Worm (Caenorhabditis elegans) whole organism, L4 larva: ENCODE data around the gene ZK1320.3.

Source experiments
- D1046.2 ChIP-seq: fragments of 200-800 bp; sonication (Bioruptor generic); IDR thresholded peaks from 2 replicates; pipeline ENCODE4 v1.3.6; 2022; ENCODE audit warnings: missing genetic modification characterization, missing compliant biosample characterization
- F10B5.3 ChIP-seq: sonication (generic microtip); optimal IDR thresholded peaks from 2 replicates; lab custom pipeline; 2016; ENCODE audit warnings: mild to moderate bottlenecking, missing genetic modification characterization, missing compliant biosample characterization
- F37D6.2 ChIP-seq: sonication (generic microtip); optimal IDR thresholded peaks from 2 replicates; lab custom pipeline; 2016; ENCODE audit warnings: mild to moderate bottlenecking, missing genetic modification characterization, missing compliant biosample characterization
- R02D3.7 ChIP-seq: fragments of 150-350 bp; sonication (generic microtip); optimal IDR thresholded peaks from 3 replicates; lab custom pipeline; 2014; ENCODE audit warnings: missing biosample characterization, missing genetic modification characterization
- T20F7.1 ChIP-seq: fragments of 200-800 bp; sonication (Bioruptor generic); optimal IDR thresholded peaks from 2 replicates; lab custom pipeline; 2018; ENCODE audit warnings: mild to moderate bottlenecking, missing genetic modification characterization, missing compliant biosample characterization
- Y105C5A.15 ChIP-seq: fragments of 200-800 bp; sonication (Bioruptor generic); IDR thresholded peaks from 2 replicates; pipeline ENCODE4 v1.3.6; 2022; ENCODE audit warnings: missing genetic modification characterization, missing compliant biosample characterization
- Y75B8A.6 ChIP-seq: fragments of 200-800 bp; sonication (Bioruptor generic); IDR thresholded peaks from 2 replicates; pipeline ENCODE4 v1.3.6; 2022; ENCODE audit warnings: missing genetic modification reagents, missing genetic modification characterization, missing compliant biosample characterization
- aha-1 ChIP-seq: fragments of 150-350 bp; peaks from one replicate; lab custom pipeline; 2014; ENCODE audit warnings: missing biosample characterization, missing genetic modification characterization
- arid-1 ChIP-seq: fragments of 200-800 bp; sonication (Bioruptor generic); conservative IDR thresholded peaks from 2 replicates; pipeline ENCODE4 v1.3.6; 2022; ENCODE audit warnings: missing genetic modification reagents, missing genetic modification characterization, missing compliant biosample characterization
- ceh-20 ChIP-seq: fragments of 200-800 bp; sonication (Bioruptor generic); IDR thresholded peaks from 2 replicates; pipeline ENCODE4 v1.3.6; 2022; ENCODE audit warnings: missing genetic modification reagents, missing genetic modification characterization, missing compliant biosample characterization
- ceh-28 ChIP-seq: fragments of 150-350 bp; optimal IDR thresholded peaks from 2 replicates; lab custom pipeline; 2014; ENCODE audit warnings: missing biosample characterization, missing genetic modification reagents, missing genetic modification characterization
- ceh-32 ChIP-seq: sonication (generic microtip); optimal IDR thresholded peaks from 2 replicates; lab custom pipeline; 2016; ENCODE audit warnings: mild to moderate bottlenecking, missing genetic modification characterization, missing compliant biosample characterization; ENCODE audit not compliant: poor library complexity
- ces-1 ChIP-seq: fragments of 150-350 bp; sonication (generic microtip); optimal IDR thresholded peaks from 4 replicates; lab custom pipeline; 2014; ENCODE audit warnings: missing biosample characterization, missing genetic modification reagents, missing genetic modification characterization
- cey-2 ChIP-seq: sonication (generic microtip); optimal IDR thresholded peaks from 3 replicates; lab custom pipeline; 2017; ENCODE audit warnings: missing genetic modification characterization, mild to moderate bottlenecking, missing compliant biosample characterization, antibody characterized with exemption, borderline replicate concordance; ENCODE audit not compliant: insufficient read depth
- daf-19 ChIP-seq: fragments of 200-800 bp; sonication (Bioruptor generic); conservative IDR thresholded peaks from 2 replicates; pipeline ENCODE4 v1.3.6; 2022; ENCODE audit warnings: missing genetic modification characterization, missing compliant biosample characterization
- dmd-6 ChIP-seq: fragments of 200-800 bp; sonication (Bioruptor generic); IDR thresholded peaks from 2 replicates; pipeline ENCODE4 v1.3.6; 2022; ENCODE audit warnings: missing genetic modification reagents, missing genetic modification characterization, missing compliant biosample characterization
- dpl-1 ChIP-seq: fragments of 150-350 bp; optimal IDR thresholded peaks from 2 replicates; lab custom pipeline; 2014; ENCODE audit warnings: missing biosample characterization, missing genetic modification reagents, missing genetic modification characterization
- egl-27 ChIP-seq: sonication (generic microtip); optimal IDR thresholded peaks from 3 replicates; lab custom pipeline; 2017; ENCODE audit warnings: missing biosample characterization, missing genetic modification reagents, missing genetic modification characterization
- hlh-30 ChIP-seq: sonication (generic microtip); optimal IDR thresholded peaks from 2 replicates; lab custom pipeline; 2017; ENCODE audit warnings: antibody characterized with exemption, mild to moderate bottlenecking, missing genetic modification characterization, missing compliant biosample characterization; ENCODE audit not compliant: insufficient read depth
- jun-1 ChIP-seq: fragments of 150-350 bp; optimal IDR thresholded peaks from 2 replicates; lab custom pipeline; 2014; ENCODE audit warnings: missing biosample characterization, missing genetic modification reagents, missing genetic modification characterization
- lim-7 ChIP-seq: fragments of 200-800 bp; sonication (Bioruptor generic); IDR thresholded peaks from 2 replicates; pipeline ENCODE4 v1.3.6; 2022; ENCODE audit warnings: missing genetic modification characterization, missing compliant biosample characterization
- lin-15B ChIP-seq: fragments of 150-350 bp; sonication (generic microtip); optimal IDR thresholded peaks from 3 replicates; lab custom pipeline; 2014; ENCODE audit warnings: missing biosample characterization, missing genetic modification characterization
- lin-38 ChIP-seq: fragments of 200-800 bp; sonication (Bioruptor generic); IDR thresholded peaks from 2 replicates; pipeline ENCODE4 v1.3.6; 2022; ENCODE audit warnings: missing genetic modification reagents, missing genetic modification characterization, missing compliant biosample characterization
- lin-39 ChIP-seq: fragments of 150-350 bp; optimal IDR thresholded peaks from 2 replicates; lab custom pipeline; 2014; ENCODE audit warnings: missing biosample characterization, missing genetic modification reagents, missing genetic modification characterization
- madf-5 ChIP-seq, 2 experiments: fragments of 200-800 bp; sonication (Bioruptor generic); IDR thresholded peaks; 2 replicates each; pipeline ENCODE4 v1.3.6; 2022; ENCODE audit warnings: missing compliant biosample characterization in 2 of 2, missing genetic modification characterization in 2 of 2
- madf-9 ChIP-seq: fragments of 200-800 bp; sonication (Bioruptor generic); conservative IDR thresholded peaks from 2 replicates; pipeline ENCODE4 v1.3.6; 2022; ENCODE audit warnings: missing genetic modification reagents, missing genetic modification characterization, missing compliant biosample characterization
- mdt-29 ChIP-seq: fragments of 200-800 bp; sonication (Bioruptor generic); IDR thresholded peaks from 2 replicates; pipeline ENCODE4 v1.3.6; 2022; ENCODE audit warnings: missing genetic modification reagents, missing genetic modification characterization, missing compliant biosample characterization
- mep-1 ChIP-seq: fragments of 150-350 bp; sonication (generic microtip); optimal IDR thresholded peaks from 3 replicates; lab custom pipeline; 2014; ENCODE audit warnings: missing biosample characterization, missing genetic modification characterization
- mes-2 ChIP-seq: sonication (generic microtip); optimal IDR thresholded peaks from 2 replicates; lab custom pipeline; 2016; ENCODE audit warnings: missing genotype, mild to moderate bottlenecking, missing genetic modification characterization, missing compliant biosample characterization; ENCODE audit not compliant: poor library complexity, severe bottlenecking
- mxl-3 ChIP-seq: fragments of 200-800 bp; sonication (Bioruptor generic); optimal IDR thresholded peaks from 2 replicates; lab custom pipeline; 2018; ENCODE audit warnings: mild to moderate bottlenecking, missing genetic modification characterization, missing compliant biosample characterization
- nhr-102 ChIP-seq: sonication (generic microtip); optimal IDR thresholded peaks from 2 replicates; lab custom pipeline; 2016; ENCODE audit warnings: mild to moderate bottlenecking, missing genetic modification characterization, moderate library complexity, missing compliant biosample characterization
- nhr-11 ChIP-seq: fragments of 150-350 bp; optimal IDR thresholded peaks from 2 replicates; lab custom pipeline; 2014; ENCODE audit warnings: missing biosample characterization, missing genetic modification characterization
- nhr-111 ChIP-seq: fragments of 200-800 bp; sonication (Bioruptor generic); optimal IDR thresholded peaks from 2 replicates; lab custom pipeline; 2018; ENCODE audit warnings: mild to moderate bottlenecking, missing genetic modification characterization, missing compliant biosample characterization
- nhr-237 ChIP-seq: sonication (generic microtip); optimal IDR thresholded peaks from 2 replicates; lab custom pipeline; 2017; ENCODE audit warnings: missing biosample characterization, missing genetic modification characterization
- nhr-25 ChIP-seq: sonication (generic microtip); optimal IDR thresholded peaks from 2 replicates; lab custom pipeline; 2017; ENCODE audit warnings: missing genetic modification characterization, mild to moderate bottlenecking, missing compliant biosample characterization, antibody characterized with exemption, moderate library complexity, borderline replicate concordance; ENCODE audit not compliant: insufficient read depth
- nhr-41 ChIP-seq: fragments of 200-800 bp; sonication (Bioruptor generic); IDR thresholded peaks from 2 replicates; pipeline ENCODE4 v1.3.6; 2022; ENCODE audit warnings: missing genetic modification reagents, missing genetic modification characterization, missing compliant biosample characterization
- nhr-48 ChIP-seq: sonication (generic microtip); optimal IDR thresholded peaks from 2 replicates; lab custom pipeline; 2016; ENCODE audit warnings: mild to moderate bottlenecking, missing genetic modification characterization, missing compliant biosample characterization
- nhr-6 ChIP-seq: fragments of 150-350 bp; optimal IDR thresholded peaks from 2 replicates; lab custom pipeline; 2014; ENCODE audit warnings: missing biosample characterization, missing genetic modification characterization
- nhr-76 ChIP-seq: fragments of 150-350 bp; optimal IDR thresholded peaks from 2 replicates; lab custom pipeline; 2014; ENCODE audit warnings: missing biosample characterization, missing genetic modification characterization
- nhr-77 ChIP-seq: fragments of 150-350 bp; optimal IDR thresholded peaks from 2 replicates; lab custom pipeline; 2014; ENCODE audit warnings: missing biosample characterization, missing genetic modification characterization
- pha-4 ChIP-seq, 2 experiments: fragments of 150-350 bp in 1 of 2; fragments of 200-800 bp in 1 of 2; sonication (Bioruptor generic) in 1 of 2; IDR thresholded peaks in 1 of 2; optimal IDR thresholded peaks in 1 of 2; 2 replicates each; pipeline versions ENCODE4 v1.3.6 to Lab custom; 2014 to 2022; ENCODE audit warnings: missing genetic modification characterization in 2 of 2, missing genetic modification reagents in 2 of 2, missing biosample characterization in 1 of 2, missing compliant biosample characterization in 1 of 2
- pqm-1 ChIP-seq: sonication (generic microtip); optimal IDR thresholded peaks from 2 replicates; lab custom pipeline; 2017; ENCODE audit warnings: missing biosample characterization, missing genetic modification characterization
- rbr-2 ChIP-seq: sonication (generic microtip); optimal IDR thresholded peaks from 2 replicates; lab custom pipeline; 2016; ENCODE audit warnings: missing genotype, missing genetic modification characterization, missing compliant biosample characterization
- saeg-2 ChIP-seq: fragments of 200-800 bp; sonication (Bioruptor generic); IDR thresholded peaks from 2 replicates; pipeline ENCODE4 v1.3.6; 2022; ENCODE audit warnings: missing genetic modification reagents, missing genetic modification characterization, missing compliant biosample characterization
- sdz-12 ChIP-seq: fragments of 200-800 bp; sonication (Bioruptor generic); optimal IDR thresholded peaks from 2 replicates; lab custom pipeline; 2018; ENCODE audit warnings: mild to moderate bottlenecking, missing genetic modification characterization, missing compliant biosample characterization
- snpc-4 ChIP-seq: fragments of 150-350 bp; optimal IDR thresholded peaks from 2 replicates; lab custom pipeline; 2014; ENCODE audit warnings: missing biosample characterization, missing genetic modification characterization
- spr-3 ChIP-seq: fragments of 200-800 bp; sonication (Bioruptor generic); optimal IDR thresholded peaks from 2 replicates; lab custom pipeline; 2018; ENCODE audit warnings: mild to moderate bottlenecking, missing genetic modification characterization, missing compliant biosample characterization
- unc-62 ChIP-seq, 3 experiments: fragments of 150-350 bp in 1 of 3; sonication (generic microtip); optimal IDR thresholded peaks in 2 of 3; peaks in 1 of 3; 1 replicate in 1 of 3; 2 replicates in 2 of 3; lab custom pipeline; 2014 to 2017; ENCODE audit warnings: missing biosample characterization in 3 of 3, missing genetic modification characterization in 3 of 3, missing genetic modification reagents in 3 of 3, missing genotype in 1 of 3
- vab-7 ChIP-seq: fragments of 200-800 bp; sonication (Bioruptor generic); IDR thresholded peaks from 2 replicates; pipeline ENCODE4 v1.3.6; 2022; ENCODE audit warnings: missing genetic modification reagents, missing genetic modification characterization, missing compliant biosample characterization
- zip-2 ChIP-seq: fragments of 150-350 bp; optimal IDR thresholded peaks from 2 replicates; lab custom pipeline; 2014; ENCODE audit warnings: missing biosample characterization, missing genetic modification characterization

ZK1320.3 gene

DNA sequence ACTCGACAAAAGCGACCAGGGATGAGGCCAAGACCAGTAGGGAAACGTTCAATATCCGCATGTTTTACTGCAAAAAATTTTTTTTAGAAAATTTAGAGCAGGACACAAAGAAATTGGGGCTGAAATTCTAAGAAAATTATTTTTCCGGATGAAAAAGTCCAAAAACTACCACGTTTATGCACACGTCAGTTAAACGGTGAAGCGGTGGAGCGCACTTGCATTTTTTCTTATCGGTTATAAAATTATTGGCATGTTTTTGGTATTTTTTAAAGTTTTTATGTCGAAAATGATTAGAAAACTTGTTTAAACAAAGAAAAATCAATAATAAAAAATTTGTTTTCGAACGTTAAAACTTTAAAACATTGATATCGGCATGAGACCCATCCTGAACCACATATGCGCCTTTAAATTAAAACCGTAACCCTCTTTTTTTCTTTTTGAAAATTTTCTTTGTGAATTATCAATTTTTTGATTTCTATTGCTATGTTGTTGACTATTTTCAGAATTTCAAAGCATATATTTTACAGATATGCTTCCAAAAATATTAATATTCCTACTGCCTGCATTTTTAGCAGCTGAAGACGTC is 36.0 kb downstream of the ZK1320.3 start, which contains the start of the genes dnj-20 and ZK1307.8 (continued):
- no peak for TF ChIP-seq R02D3.7
- no peak for TF ChIP-seq nhr-77 (tag; lab: Kevin White, UChicago)
- TF ChIP-seq nhr-6 (tag; lab: Kevin White, UChicago): no peak
- TF ChIP-seq daf-19 (GFP tag; lab: Robert Waterston, UW): no peak
- peak; percentile 1 for TF ChIP-seq hlh-30 (tag; lab: Kevin White, UChicago)
- no peak for TF ChIP-seq madf-9 (GFP tag; lab: Robert Waterston, UW)
- no peak for TF ChIP-seq nhr-41 (GFP tag; lab: Robert Waterston, UW)
- TF ChIP-seq lin-39: no peak
- TF ChIP-seq T20F7.1 (GFP tag; lab: Kevin White, UChicago): no peak
- no peak for TF ChIP-seq Y105C5A.15 (GFP tag; lab: Robert Waterston, UW)
- no peak for TF ChIP-seq nhr-48 (tag; lab: Kevin White, UChicago)
- no peak for TF ChIP-seq saeg-2 (GFP tag; lab: Robert Waterston, UW)
- no peak for TF ChIP-seq lin-15B
- TF ChIP-seq mes-2: peak; percentile 40
- no peak for TF ChIP-seq jun-1 (tag; lab: Kevin White, UChicago)
- peak; percentile 24 for TF ChIP-seq mep-1
- no peak for TF ChIP-seq dmd-6 (GFP tag; lab: Robert Waterston, UW)
- no peak for TF ChIP-seq aha-1 (tag; lab: Kevin White, UChicago)
- no peak for TF ChIP-seq nhr-76 (tag; lab: Kevin White, UChicago)
- TF ChIP-seq spr-3: no peak
- no peak for TF ChIP-seq vab-7 (GFP tag; lab: Robert Waterston, UW)
- TF ChIP-seq pqm-1: peak; percentile 25
- no peak for TF ChIP-seq nhr-102 (tag; lab: Kevin White, UChicago)
- TF ChIP-seq snpc-4 (tag; lab: Kevin White, UChicago): no peak
- no peak for TF ChIP-seq sdz-12
- peak; percentile 22 for TF ChIP-seq dpl-1 (GFP tag; lab: Kevin White, UChicago)
- no peak for TF ChIP-seq ceh-32 (tag; lab: Kevin White, UChicago)
- no peak for TF ChIP-seq arid-1 (GFP tag; lab: Robert Waterston, UW)
- no peak for TF ChIP-seq nhr-25 (tag; lab: Kevin White, UChicago)
- no peak for TF ChIP-seq Y75B8A.6
- TF ChIP-seq mxl-3 (GFP tag; lab: Kevin White, UChicago): peak; percentile 5
- no peak for TF ChIP-seq F10B5.3 (tag; lab: Kevin White, UChicago)
- TF ChIP-seq pha-4 (GFP tag; IDR thresholded peaks at IDR 0.05; lab: Robert Waterston, UW): no peak
- no peak for TF ChIP-seq pha-4 (tag; optimal IDR thresholded peaks at IDR 0.05; lab: Kevin White, UChicago)
- TF ChIP-seq lin-38 (GFP tag; lab: Robert Waterston, UW): peak; percentile 73
- no peak for TF ChIP-seq rbr-2 (tag; lab: Kevin White, UChicago)
- TF ChIP-seq mdt-29 (GFP tag; lab: Robert Waterston, UW): no peak
- peak; percentile 23 for TF ChIP-seq nhr-11
- TF ChIP-seq egl-27: no peak
- TF ChIP-seq madf-5 (GFP tag; IDR thresholded peaks at IDR 0.05; lab: Robert Waterston, UW): no peak
- TF ChIP-seq F37D6.2 (tag; lab: Kevin White, UChicago): no peak
- TF ChIP-seq ceh-20 (GFP tag; lab: Robert Waterston, UW): no peak
- no peak for TF ChIP-seq nhr-237
- TF ChIP-seq ceh-28 (tag; lab: Kevin White, UChicago): no peak
- TF ChIP-seq ces-1: no peak
- TF ChIP-seq nhr-111 (GFP tag; lab: Kevin White, UChicago): no peak
- no peak for TF ChIP-seq zip-2
- no peak for TF ChIP-seq unc-62 (GFP tag; optimal IDR thresholded peaks at IDR 0.05 in 1 of 2; lab: Kevin White, UChicago)
- no peak for TF ChIP-seq unc-62 (tag; optimal IDR thresholded peaks at IDR 0.05; lab: Kevin White, UChicago)
- TF ChIP-seq cey-2 (tag; lab: Kevin White, UChicago): no peak
- TF ChIP-seq lim-7 (GFP tag; lab: Robert Waterston, UW): no peak
- TF ChIP-seq D1046.2 (GFP tag; lab: Robert Waterston, UW): no peak
